Fruit fly (Drosophila melanogaster) whole organism, embryonic: ENCODE results near the gene CG14352.

Experiments used
- Blimp-1 ChIP-seq: fragments of 200-800 bp; sonication (Bioruptor generic); optimal IDR thresholded peaks from 3 replicates; lab custom pipeline; 2018; ENCODE audit warnings: missing biosample characterization, missing genetic modification characterization, mild to moderate bottlenecking, moderate library complexity, missing genetic modification reagents
- CG10209 ChIP-seq: fragments of 200-800 bp; sonication (Bioruptor generic); optimal IDR thresholded peaks from 3 replicates; lab custom pipeline; 2017; ENCODE audit warnings: missing biosample characterization, mild to moderate bottlenecking, missing genetic modification characterization, missing genetic modification reagents
- CG10274 ChIP-seq: fragments of 200-800 bp; sonication (Bioruptor generic); optimal IDR thresholded peaks from 3 replicates; lab custom pipeline; 2017; ENCODE audit warnings: missing biosample characterization, mild to moderate bottlenecking, missing genetic modification characterization
- CG10366 ChIP-seq: fragments of 200-800 bp; sonication (Bioruptor generic); IDR thresholded peaks from 2 replicates; pipeline ENCODE4 v1.3.6; 2022; ENCODE audit warnings: missing biosample characterization, missing genetic modification characterization
- CG10959 ChIP-seq: fragments of 200-800 bp; sonication (Bioruptor generic); IDR thresholded peaks from 2 replicates; pipeline ENCODE4 v1.3.6; 2022; ENCODE audit warnings: missing biosample characterization, missing genetic modification characterization
- CG11085 ChIP-seq: fragments of 200-800 bp; sonication (Bioruptor generic); IDR thresholded peaks from 2 replicates; pipeline ENCODE4 v1.3.6; 2022; ENCODE audit warnings: missing biosample characterization, missing genetic modification characterization
- CG11456 ChIP-seq: fragments of 200-800 bp; sonication (Bioruptor generic); IDR thresholded peaks from 3 replicates; pipeline ENCODE4 v1.3.6; 2022; ENCODE audit warnings: missing biosample characterization, missing genetic modification characterization
- CG11723 ChIP-seq: fragments of 200-800 bp; sonication (Bioruptor generic); optimal IDR thresholded peaks from 2 replicates; lab custom pipeline; 2017; ENCODE audit warnings: missing biosample characterization, mild to moderate bottlenecking, missing genetic modification characterization
- CG12071 ChIP-seq: fragments of 200-800 bp; sonication (Bioruptor generic); optimal IDR thresholded peaks from 3 replicates; lab custom pipeline; 2018; ENCODE audit warnings: missing biosample characterization, mild to moderate bottlenecking, missing genetic modification characterization
- CG12236 ChIP-seq: fragments of 200-800 bp; sonication (Bioruptor generic); optimal IDR thresholded peaks from 2 replicates; lab custom pipeline; 2016; ENCODE audit warnings: missing biosample characterization, missing genetic modification characterization
- CG12769 ChIP-seq: fragments of 200-800 bp; sonication (Bioruptor generic); optimal IDR thresholded peaks from 2 replicates; lab custom pipeline; 2019; ENCODE audit warnings: missing biosample characterization, mild to moderate bottlenecking, missing genetic modification characterization, moderate library complexity
- CG14050 ChIP-seq: fragments of 200-800 bp; sonication (Bioruptor generic); IDR thresholded peaks from 3 replicates; pipeline ENCODE4 v1.3.6; 2022; ENCODE audit warnings: missing biosample characterization, missing genetic modification characterization
- CG15696 ChIP-seq: fragments of 200-800 bp; sonication (Bioruptor generic); optimal IDR thresholded peaks from 2 replicates; lab custom pipeline; 2019; ENCODE audit warnings: missing biosample characterization, mild to moderate bottlenecking, missing genetic modification characterization, moderate library complexity
- CG17568 ChIP-seq: fragments of 200-800 bp; sonication (Bioruptor generic); optimal IDR thresholded peaks from 2 replicates; lab custom pipeline; 2018; ENCODE audit warnings: missing biosample characterization, mild to moderate bottlenecking, missing genetic modification characterization, moderate library complexity
- CG18262 ChIP-seq: fragments of 200-800 bp; optimal IDR thresholded peaks from 3 replicates; lab custom pipeline; 2019; ENCODE audit warnings: missing biosample characterization, mild to moderate bottlenecking, missing genetic modification characterization, moderate library complexity
- CG32772 ChIP-seq: fragments of 200-800 bp; sonication (Bioruptor generic); IDR thresholded peaks from 2 replicates; pipeline ENCODE4 v1.3.6; 2022; ENCODE audit warnings: missing biosample characterization, missing genetic modification characterization
- CG3407 ChIP-seq: fragments of 200-800 bp; sonication (Bioruptor generic); optimal IDR thresholded peaks from 2 replicates; lab custom pipeline; 2018; ENCODE audit warnings: missing biosample characterization, mild to moderate bottlenecking, missing genetic modification characterization
- CG34422 ChIP-seq: fragments of 200-800 bp; sonication (Bioruptor generic); IDR thresholded peaks from 3 replicates; pipeline ENCODE4 v1.3.6; 2022; ENCODE audit warnings: missing biosample characterization, missing genetic modification characterization
- CG4282 ChIP-seq: fragments of 200-800 bp; sonication (Bioruptor generic); optimal IDR thresholded peaks from 2 replicates; lab custom pipeline; 2016; ENCODE audit warnings: missing biosample characterization, missing genetic modification characterization
- CG4820 ChIP-seq: fragments of 200-800 bp; sonication (Bioruptor generic); optimal IDR thresholded peaks from 3 replicates; lab custom pipeline; 2016; ENCODE audit warnings: missing biosample characterization, missing genetic modification characterization
- CG5180 ChIP-seq: fragments of 200-800 bp; sonication (Bioruptor generic); optimal IDR thresholded peaks from 3 replicates; lab custom pipeline; 2017; ENCODE audit warnings: missing biosample characterization, missing genetic modification characterization, mild to moderate bottlenecking, moderate library complexity, missing genetic modification reagents
- CG6254 ChIP-seq: fragments of 200-800 bp; sonication (Bioruptor generic); optimal IDR thresholded peaks from 3 replicates; lab custom pipeline; 2017; ENCODE audit warnings: mild to moderate bottlenecking, missing biosample characterization, missing genetic modification reagents, missing genetic modification characterization
- CG6654 ChIP-seq: fragments of 200-800 bp; sonication (Bioruptor generic); optimal IDR thresholded peaks from 2 replicates; lab custom pipeline; 2017; ENCODE audit warnings: missing biosample characterization, mild to moderate bottlenecking, missing genetic modification characterization
- CoRest ChIP-seq: fragments of 200-800 bp; sonication (Bioruptor generic); optimal IDR thresholded peaks from 3 replicates; lab custom pipeline; 2018; ENCODE audit warnings: missing biosample characterization, mild to moderate bottlenecking, missing genetic modification characterization, moderate library complexity
- Dll ChIP-seq: fragments of 200-800 bp; sonication (Bioruptor generic); IDR thresholded peaks from 4 replicates; pipeline ENCODE4 v1.3.6; 2022; ENCODE audit warnings: missing biosample characterization, missing genetic modification characterization; ENCODE audit not compliant: partially characterized antibody
- Ets65A ChIP-seq: fragments of 200-800 bp; sonication (Bioruptor generic); peaks from one replicate; lab custom pipeline; 2016; ENCODE audit warnings: missing biosample characterization, missing genetic modification characterization
- Hey ChIP-seq: fragments of 200-800 bp; sonication (Bioruptor generic); optimal IDR thresholded peaks from 3 replicates; lab custom pipeline; 2018; ENCODE audit warnings: missing biosample characterization, mild to moderate bottlenecking, missing genetic modification characterization
- Kr ChIP-seq: fragments of 200-800 bp; sonication (Bioruptor generic); optimal IDR thresholded peaks from 2 replicates; lab custom pipeline; 2017; ENCODE audit warnings: missing biosample characterization, mild to moderate bottlenecking, missing genetic modification characterization
- Myb ChIP-seq: fragments of 200-800 bp; sonication (Bioruptor generic); optimal IDR thresholded peaks from 2 replicates; lab custom pipeline; 2016; ENCODE audit warnings: missing biosample characterization, missing genetic modification characterization
- Oli ChIP-seq: fragments of 200-800 bp; sonication (Bioruptor generic); optimal IDR thresholded peaks from 2 replicates; lab custom pipeline; 2018; ENCODE audit warnings: missing biosample characterization, mild to moderate bottlenecking, missing genetic modification characterization, moderate library complexity
- Rfx ChIP-seq: fragments of 200-800 bp; sonication (Bioruptor generic); IDR thresholded peaks from 2 replicates; pipeline ENCODE4 v1.3.6; 2022; ENCODE audit warnings: missing biosample characterization, missing genetic modification characterization
- Sin3A ChIP-seq: fragments of >200 bp; optimal IDR thresholded peaks from 2 replicates; lab custom pipeline; 2018
- Six4 ChIP-seq: fragments of 200-800 bp; sonication (Bioruptor generic); optimal IDR thresholded peaks from 2 replicates; lab custom pipeline; 2016; ENCODE audit warnings: missing biosample characterization, missing genetic modification characterization
- bsh ChIP-seq, 2 experiments: fragments of 200-800 bp; sonication (Bioruptor generic); optimal IDR thresholded peaks; 2 replicates each; lab custom pipeline; 2017 to 2018; ENCODE audit warnings: mild to moderate bottlenecking in 2 of 2, missing biosample characterization in 2 of 2, missing genetic modification characterization in 2 of 2, moderate library complexity in 1 of 2
- cad ChIP-seq: fragments of >200 bp; optimal IDR thresholded peaks from 2 replicates; lab custom pipeline; 2017; ENCODE audit warnings: missing biosample characterization, missing genetic modification characterization
- da ChIP-seq: fragments of 200-800 bp; sonication (Bioruptor generic); optimal IDR thresholded peaks from 2 replicates; lab custom pipeline; 2016; ENCODE audit warnings: missing biosample characterization, missing genetic modification characterization
- en ChIP-seq: fragments of 200-800 bp; sonication (Bioruptor generic); optimal IDR thresholded peaks from 2 replicates; lab custom pipeline; 2016; ENCODE audit warnings: missing biosample characterization, missing genetic modification characterization
- fru ChIP-seq: fragments of >200 bp; optimal IDR thresholded peaks from 2 replicates; lab custom pipeline; 2017
- gcm2 ChIP-seq: fragments of 200-800 bp; sonication (Bioruptor generic); optimal IDR thresholded peaks from 2 replicates; lab custom pipeline; 2016; ENCODE audit warnings: missing biosample characterization, missing genetic modification characterization
- gfzf ChIP-seq: fragments of 200-800 bp; sonication (Bioruptor generic); optimal IDR thresholded peaks from 2 replicates; lab custom pipeline; 2016; ENCODE audit warnings: missing biosample characterization, mild to moderate bottlenecking, missing genetic modification characterization, moderate library complexity
- hb ChIP-seq: fragments of 200-800 bp; sonication (Bioruptor generic); IDR thresholded peaks from 3 replicates; pipeline ENCODE4 v1.3.6; 2022; ENCODE audit warnings: missing biosample characterization, missing genetic modification characterization; ENCODE audit not compliant: partially characterized antibody
- hbn ChIP-seq: fragments of 200-800 bp; sonication (Bioruptor generic); IDR thresholded peaks from 2 replicates; pipeline ENCODE4 v1.3.6; 2022; ENCODE audit warnings: missing biosample characterization, missing genetic modification characterization; ENCODE audit not compliant: partially characterized antibody
- pzg ChIP-seq: fragments of 200-800 bp; sonication (Bioruptor generic); optimal IDR thresholded peaks from 3 replicates; lab custom pipeline; 2018; ENCODE audit warnings: missing biosample characterization, mild to moderate bottlenecking, missing genetic modification characterization, moderate library complexity
- repo ChIP-seq: fragments of 200-800 bp; sonication (Bioruptor generic); optimal IDR thresholded peaks from 2 replicates; lab custom pipeline; 2016; ENCODE audit warnings: missing biosample characterization, missing genetic modification characterization
- row ChIP-seq: fragments of 200-800 bp; sonication (Bioruptor generic); IDR thresholded peaks from 3 replicates; pipeline ENCODE4 v1.3.6; 2022; ENCODE audit warnings: missing biosample characterization, missing genetic modification characterization
- run ChIP-seq: fragments of 200-800 bp; sonication (Bioruptor generic); optimal IDR thresholded peaks from 3 replicates; lab custom pipeline; 2018; ENCODE audit warnings: missing biosample characterization, mild to moderate bottlenecking, missing genetic modification characterization
- shn ChIP-seq: fragments of 200-800 bp; sonication (Bioruptor generic); optimal IDR thresholded peaks from 3 replicates; lab custom pipeline; 2016; ENCODE audit warnings: missing biosample characterization, missing genetic modification characterization
- trem ChIP-seq: fragments of 200-800 bp; optimal IDR thresholded peaks from 3 replicates; lab custom pipeline; 2019; ENCODE audit warnings: missing biosample characterization, mild to moderate bottlenecking, missing genetic modification characterization, moderate library complexity
- twi ChIP-seq: fragments of 200-800 bp; optimal IDR thresholded peaks from 2 replicates; lab custom pipeline; 2019; ENCODE audit warnings: missing biosample characterization, mild to moderate bottlenecking, missing genetic modification characterization, moderate library complexity
- yki ChIP-seq: fragments of >200 bp; optimal IDR thresholded peaks from 3 replicates; lab custom pipeline; 2018
- z ChIP-seq: fragments of 200-800 bp; sonication (Bioruptor generic); IDR thresholded peaks from 3 replicates; pipeline ENCODE4 v1.3.6; 2022; ENCODE audit warnings: missing biosample characterization, missing genetic modification characterization
- zen ChIP-seq: fragments of 200-800 bp; sonication (Bioruptor generic); optimal IDR thresholded peaks from 3 replicates; lab custom pipeline; 2018; ENCODE audit warnings: missing biosample characterization, mild to moderate bottlenecking, missing genetic modification characterization, moderate library complexity

CG14352 gene

DNA sequence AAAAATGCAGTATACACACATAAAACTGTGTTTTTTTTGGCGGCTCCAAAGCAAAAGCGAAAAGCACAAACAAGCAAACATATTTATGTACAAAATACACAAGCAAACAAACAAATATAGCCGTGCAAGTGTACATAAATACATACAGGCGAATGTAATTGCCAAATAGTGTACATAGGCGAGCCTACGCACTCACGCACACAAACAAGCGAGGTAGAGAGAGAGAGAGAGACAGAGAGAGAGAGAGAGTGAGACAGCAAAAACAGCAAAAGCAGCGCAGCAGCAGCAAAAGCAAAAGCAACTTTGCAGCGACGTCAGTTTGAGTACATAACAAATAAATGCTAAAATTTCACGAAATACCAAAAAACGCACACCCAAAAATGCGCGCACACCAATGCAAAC lies 37.5 kb downstream of the CG14352 start (continued):
- TF ChIP-seq CG18262 (tag; lab: Kevin White, UChicago) (peak; percentile 20), CG11723 (GFP tag; lab: Kevin White, UChicago) (peak; percentile 72), CG11085 (GFP tag; lab: Robert Waterston, UW) (peak; percentile 43; the same call in 1 of the 2 replicates), en (GFP tag; lab: Kevin White, UChicago) (peak; percentile 85), CG4820 (peak; percentile 65), cad (GFP tag; lab: Kevin White, UChicago) (no peak), CG5180 (peak; percentile 86), trem (tag; lab: Kevin White, UChicago) (peak; percentile 50), Ets65A (GFP tag; lab: Kevin White, UChicago) (peak; percentile 61), repo (peak; percentile 77), CG12769 (tag; lab: Kevin White, UChicago) (peak; percentile 84), zen (peak; percentile 44), hbn (GFP tag; lab: Robert Waterston, UW) (no peak), gfzf (GFP tag; lab: Kevin White, UChicago) (no peak), yki (lab: Kevin White, UChicago) (no peak), CG11456 (peak; percentile 55; the same call in 2 of the 3 replicates), CG10209 (GFP tag; lab: Kevin White, UChicago) (peak; percentile 89), CoRest (tag; lab: Kevin White, UChicago) (peak; percentile 68), z (GFP tag; lab: Robert Waterston, UW) (peak; percentile 58; the same call in 2 of the 3 replicates), Blimp-1 (GFP tag; lab: Kevin White, UChicago) (peak; percentile 88), shn (GFP tag; lab: Kevin White, UChicago) (peak; percentile 60), Dll (GFP tag; lab: Robert Waterston, UW) (no peak), hb (GFP tag; lab: Robert Waterston, UW) (no peak), CG10959 (peak; percentile 34; the same call in 1 of the 2 replicates), CG6254 (GFP tag; lab: Kevin White, UChicago) (peak; percentile 75), Six4 (GFP tag; lab: Kevin White, UChicago) (peak; percentile 27), CG10366 (GFP tag; lab: Robert Waterston, UW) (peak; percentile 54), gcm2 (GFP tag; lab: Kevin White, UChicago) (no peak), CG12236 (GFP tag; lab: Kevin White, UChicago) (peak; percentile 93), Hey (tag; lab: Kevin White, UChicago) (peak; percentile 72), Myb (GFP tag; lab: Kevin White, UChicago) (peak; percentile 29), fru (lab: Kevin White, UChicago) (no peak), row (GFP tag; lab: Robert Waterston, UW) (no peak), CG32772 (GFP tag; lab: Robert Waterston, UW) (no peak), pzg (GFP tag; lab: Kevin White, UChicago) (no peak), CG15696 (peak; percentile 74), CG10274 (GFP tag; lab: Kevin White, UChicago) (peak; percentile 40), CG3407 (peak; percentile 94), Kr (GFP tag; lab: Kevin White, UChicago) (no peak), Oli (tag; lab: Kevin White, UChicago) (peak; percentile 73), Sin3A (lab: Kevin White, UChicago) (no peak), da (GFP tag; lab: Kevin White, UChicago) (peak; percentile 55), CG34422 (GFP tag; lab: Robert Waterston, UW) (peak; percentile 27; the same call in 1 of the 3 replicates), CG6654 (peak; percentile 73), CG12071 (GFP tag; lab: Kevin White, UChicago) (peak; percentile 97), CG17568 (GFP tag; lab: Kevin White, UChicago) (peak; percentile 94), CG14050 (GFP tag; lab: Robert Waterston, UW) (peak; percentile 41; the same call in 2 of the 3 replicates), Rfx (GFP tag; lab: Robert Waterston, UW) (peak; percentile 70), twi (tag; lab: Kevin White, UChicago) (peak; percentile 39), bsh (GFP tag; optimal IDR thresholded peaks at IDR 0.05; lab: Kevin White, UChicago) (peak in 1 of 2 experiments; percentile 91), run (tag; lab: Kevin White, UChicago) (peak; percentile 81), CG4282 (GFP tag; lab: Kevin White, UChicago) (peak; percentile 52)
